Worm (Caenorhabditis elegans): ENCODE measurements around the gene dmsr-13.
A peak's percentile ranks its signal among the peaks of the same experiment; 100 is the strongest.

The dmsr-13 gene

DNA sequence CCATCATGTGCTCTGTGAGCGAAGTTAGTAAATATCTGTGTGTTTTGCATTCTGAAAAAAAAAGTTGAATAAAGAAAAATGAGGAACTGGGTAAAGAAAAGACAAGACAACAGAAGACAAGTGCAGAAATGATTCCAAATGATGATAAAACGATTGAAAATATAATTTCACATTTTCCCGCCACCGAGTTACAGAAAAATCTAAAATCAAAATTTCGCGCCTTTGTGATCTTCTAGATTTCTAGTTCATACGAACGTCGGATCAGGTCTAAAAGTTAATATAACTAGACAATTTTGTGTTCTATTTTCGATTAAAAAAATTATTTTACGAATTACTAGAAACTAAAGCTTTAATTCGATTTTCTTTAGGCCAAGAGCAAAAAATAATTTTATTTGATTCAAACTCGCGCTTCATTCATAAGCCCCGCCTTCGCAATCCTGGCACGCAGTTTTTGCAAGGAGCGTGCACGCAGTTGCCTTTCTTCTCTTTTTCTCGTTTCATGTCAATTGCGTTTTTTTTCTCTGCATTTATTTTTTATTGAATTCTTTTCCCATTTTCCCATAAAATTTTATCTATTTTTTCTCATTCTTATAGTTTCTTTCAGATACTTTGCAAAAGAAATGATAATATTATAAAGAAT is 34.7 kb downstream of the dmsr-13 start, which contains the start of the genes spn-4 and spe-39:
Gene spn-4, minus strand, starts transcription at position 51 of the 640 bp plus-strand sequence.
Gene spe-39, plus strand, starts transcription at position 599 of the 640 bp plus-strand sequence.
- TF ChIP-seq alr-1 (tag; optimal IDR thresholded peaks at IDR 0.05), result no peak
- no peak for TF ChIP-seq peb-1 (tag; optimal IDR thresholded peaks at IDR 0.05)
- peak; percentile 74 for TF ChIP-seq F13H6.1 (tag; optimal IDR thresholded peaks at IDR 0.05)
- TF ChIP-seq unc-62 (GFP tag; optimal IDR thresholded peaks at IDR 0.05), result no peak
- TF ChIP-seq egl-27 (tag; optimal IDR thresholded peaks at IDR 0.05), result peak; percentile 46
- no peak for TF ChIP-seq lin-39 (tag; optimal IDR thresholded peaks at IDR 0.05)
- TF ChIP-seq ceh-82 (tag; optimal IDR thresholded peaks at IDR 0.05), result no peak
- TF ChIP-seq nhr-77 (tag; optimal IDR thresholded peaks at IDR 0.05), result no peak
- peak in 1 of 2 experiments; percentile 10 for TF ChIP-seq mdl-1 (tag; optimal IDR thresholded peaks at IDR 0.05)
- TF ChIP-seq nhr-25 (tag; optimal IDR thresholded peaks at IDR 0.05), result no peak
- TF ChIP-seq sem-4 (tag; optimal IDR thresholded peaks at IDR 0.05), result peak; percentile 62
- TF ChIP-seq nhr-129 (tag; optimal IDR thresholded peaks at IDR 0.05), result peak; percentile 70
- TF ChIP-seq Y55F3AM.14 (GFP tag; optimal IDR thresholded peaks at IDR 0.05), result no peak
- TF ChIP-seq zag-1 (tag; optimal IDR thresholded peaks at IDR 0.05), result peak; percentile 2
- TF ChIP-seq skn-1 (tag; optimal IDR thresholded peaks at IDR 0.05), result no peak
- TF ChIP-seq lsy-2 (tag; optimal IDR thresholded peaks at IDR 0.05), result peak; percentile 40 to 84
- TF ChIP-seq sma-9 (GFP tag; optimal IDR thresholded peaks at IDR 0.05), result peak; percentile 88
- no peak for TF ChIP-seq sma-9 (tag; optimal IDR thresholded peaks at IDR 0.05)
- TF ChIP-seq sma-3 (GFP tag; optimal IDR thresholded peaks at IDR 0.05), result peak; percentile 71
- no peak for TF ChIP-seq dmd-4 (tag; optimal IDR thresholded peaks at IDR 0.05)
- no peak for TF ChIP-seq ztf-4 (tag; optimal IDR thresholded peaks at IDR 0.05)
- peak; percentile 32 for TF ChIP-seq fos-1 (tag; optimal IDR thresholded peaks at IDR 0.05)
- TF ChIP-seq nhr-10 (tag; optimal IDR thresholded peaks at IDR 0.05), result no peak
- TF ChIP-seq R02D3.7 (tag; optimal IDR thresholded peaks at IDR 0.05), result peak; percentile 45
- no peak for TF ChIP-seq nhr-12 (tag; optimal IDR thresholded peaks at IDR 0.05)
- TF ChIP-seq unc-39 (tag; optimal IDR thresholded peaks at IDR 0.05), result no peak
- TF ChIP-seq blmp-1 (tag; optimal IDR thresholded peaks at IDR 0.05; ENCODE audit: insufficient read depth), result peak; percentile 24
- TF ChIP-seq nhr-23 (tag; optimal IDR thresholded peaks at IDR 0.05), result no peak
- peak; percentile 25 for TF ChIP-seq ztf-11 (tag; optimal IDR thresholded peaks at IDR 0.05)
- TF ChIP-seq snpc-4 (tag; optimal IDR thresholded peaks at IDR 0.05), result peak; percentile 3
- TF ChIP-seq lin-11 (tag; optimal IDR thresholded peaks at IDR 0.05), result peak; percentile 71
- peak; percentile 55 for TF ChIP-seq crh-2 (tag; optimal IDR thresholded peaks at IDR 0.05)
- no peak for TF ChIP-seq ZK546.5 (tag; optimal IDR thresholded peaks at IDR 0.05)
- TF ChIP-seq nhr-11 (tag; optimal IDR thresholded peaks at IDR 0.05), result no peak
- peak; percentile 90 for TF ChIP-seq unc-55 (GFP tag; optimal IDR thresholded peaks at IDR 0.05)
- TF ChIP-seq mbf-1 (tag; optimal IDR thresholded peaks at IDR 0.05), result no peak
- TF ChIP-seq ceh-16 (tag; optimal IDR thresholded peaks at IDR 0.05), result peak; percentile 38
- TF ChIP-seq lin-13 (GFP tag; optimal IDR thresholded peaks at IDR 0.05), result peak; percentile 64
- no peak for TF ChIP-seq ama-1 (optimal IDR thresholded peaks at IDR 0.05)
- TF ChIP-seq mab-5 (tag; optimal IDR thresholded peaks at IDR 0.05), result peak; percentile 75
- TF ChIP-seq nhr-237 (tag; optimal IDR thresholded peaks at IDR 0.05), result no peak
- TF ChIP-seq ztf-1 (GFP tag; conservative IDR thresholded peaks at IDR 0.05), result no peak
- TF ChIP-seq elt-1 (tag; optimal IDR thresholded peaks at IDR 0.05), result no peak
- TF ChIP-seq nhr-6 (tag; optimal IDR thresholded peaks at IDR 0.05), result no peak
- TF ChIP-seq C34F6.9 (tag; optimal IDR thresholded peaks at IDR 0.05), result peak; percentile 80
- TF ChIP-seq elt-3 (tag; optimal IDR thresholded peaks at IDR 0.05), result no peak
- peak; percentile 96 for TF ChIP-seq gmeb-1 (tag; optimal IDR thresholded peaks at IDR 0.05)
- TF ChIP-seq nhr-21 (tag; optimal IDR thresholded peaks at IDR 0.05), result peak; percentile 30
- no peak for TF ChIP-seq aly-2 (tag; optimal IDR thresholded peaks at IDR 0.05)

Measured in whole organism, L2 larva.